Worm (Caenorhabditis elegans) whole organism, young adult: ENCODE results near the gene C36E8.6.
A peak's percentile ranks its signal among the peaks of the same experiment; 100 is the strongest.
"Not testable (repeated sequence)": the region's sequence is repeated elsewhere in the genome, so short reads cannot be mapped to it uniquely, and the experiment has no call there.

Experiments
- C06A6.2 ChIP-seq: fragments of 200-800 bp; sonication (Bioruptor generic); conservative IDR thresholded peaks from 2 replicates; pipeline ENCODE4 v1.3.6; 2022; ENCODE audit warnings: missing genetic modification characterization, missing compliant biosample characterization
- F49E8.2 ChIP-seq: sonication (generic microtip); optimal IDR thresholded peaks from 3 replicates; lab custom pipeline; 2017; ENCODE audit warnings: missing genetic modification characterization, mild to moderate bottlenecking, missing compliant biosample characterization, antibody characterized with exemption, moderate library complexity; ENCODE audit not compliant: insufficient read depth
- ccch-3 ChIP-seq: fragments of 200-800 bp; sonication (Bioruptor generic); optimal IDR thresholded peaks from 2 replicates; lab custom pipeline; 2018; ENCODE audit warnings: mild to moderate bottlenecking, missing genetic modification characterization, missing compliant biosample characterization
- dpff-1 ChIP-seq: sonication (generic microtip); optimal IDR thresholded peaks from 2 replicates; lab custom pipeline; 2017; ENCODE audit warnings: mild to moderate bottlenecking, missing genetic modification characterization, missing compliant biosample characterization
- dpl-1 ChIP-seq: fragments of 150-350 bp; optimal IDR thresholded peaks from 2 replicates; lab custom pipeline; 2014; ENCODE audit warnings: missing biosample characterization, missing genetic modification reagents, missing genetic modification characterization
- let-526 ChIP-seq: fragments of 200-800 bp; sonication (Bioruptor generic); IDR thresholded peaks from 2 replicates; pipeline ENCODE4 v1.3.6; 2022; ENCODE audit warnings: missing genetic modification reagents, missing genetic modification characterization, missing compliant biosample characterization
- pha-4 ChIP-seq: fragments of 150-350 bp; sonication (generic microtip); optimal IDR thresholded peaks from 2 replicates; lab custom pipeline; 2014; ENCODE audit warnings: missing biosample characterization, missing genetic modification reagents, missing genetic modification characterization
- snpc-4 ChIP-seq, 5 experiments: fragments of 150-350 bp in 1 of 5; sonication (generic microtip) in 4 of 5; optimal IDR thresholded peaks; 2 replicates each; lab custom pipeline; 2014 to 2018; ENCODE audit warnings: missing genetic modification characterization in 5 of 5, missing biosample characterization in 3 of 5, antibody characterized with exemption in 2 of 5, mild to moderate bottlenecking in 2 of 5, missing compliant biosample characterization in 2 of 5, missing genotype in 2 of 5, moderate library complexity in 2 of 5, missing genetic modification reagents in 1 of 5
- tbp1 ChIP-seq: fragments of 200-800 bp; sonication (Bioruptor generic); optimal IDR thresholded peaks from 2 replicates; lab custom pipeline; 2018; ENCODE audit warnings: mild to moderate bottlenecking, missing genetic modification characterization, missing compliant biosample characterization
- unc-62 ChIP-seq: fragments of 150-350 bp; optimal IDR thresholded peaks from 2 replicates; lab custom pipeline; 2014; ENCODE audit warnings: missing biosample characterization, missing genetic modification reagents, missing genetic modification characterization

DNA sequence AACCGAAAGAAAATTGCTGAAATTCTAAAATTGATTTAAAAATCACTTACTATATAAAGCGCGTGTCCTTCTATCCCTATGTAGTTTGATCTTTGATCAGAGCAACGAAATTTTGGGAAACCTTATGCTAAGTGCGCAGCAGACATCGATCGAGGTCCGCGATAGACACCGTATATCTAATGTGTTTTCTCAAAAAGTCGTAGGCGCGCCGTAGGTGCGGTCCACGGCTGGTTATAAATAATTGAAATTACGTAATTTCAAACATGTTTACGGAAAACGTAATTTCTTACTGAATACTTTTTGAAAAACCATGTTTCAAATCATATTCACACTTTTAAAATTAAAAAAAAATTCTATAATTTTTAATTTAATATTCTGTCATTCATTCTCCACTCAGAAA, 13.6 kb downstream of the C36E8.6 start:
- not testable (repeated sequence) for TF ChIP-seq tbp1; snpc-4 (GFP tag; optimal IDR thresholded peaks at IDR 0.05; lab: Kevin White, UChicago); ccch-3 (GFP tag; lab: Kevin White, UChicago); C06A6.2 (GFP tag; lab: Robert Waterston, UW); pha-4 (tag; lab: Kevin White, UChicago); dpl-1 (GFP tag; lab: Kevin White, UChicago); let-526 (GFP tag; lab: Robert Waterston, UW); F49E8.2; unc-62 (GFP tag; lab: Kevin White, UChicago); dpff-1 (tag; lab: Kevin White, UChicago)
- peak in 3 of 4 experiments; percentile 16 to 78 (median 66) for TF ChIP-seq snpc-4 (tag; optimal IDR thresholded peaks at IDR 0.05; lab: Kevin White, UChicago)
